Worm (Caenorhabditis elegans): ENCODE data around the gene bath-47.

The bath-47 gene

ce11 chrII:1597101-1598088 lies 4.2 kb upstream of the bath-47 start, which contains the start of gene bath-46:
Gene bath-46, plus strand, starts transcription at chrII:1597906.
- no peak for TF ChIP-seq ZK546.5 (tag; optimal IDR thresholded peaks at IDR 0.05)
- no peak for TF ChIP-seq ama-1 (optimal IDR thresholded peaks at IDR 0.05)
- no peak for TF ChIP-seq nhr-111 (GFP tag; optimal IDR thresholded peaks at IDR 0.05)
- TF ChIP-seq nhr-48 (tag; optimal IDR thresholded peaks at IDR 0.05), result no peak
- TF ChIP-seq zip-2 (tag; optimal IDR thresholded peaks at IDR 0.05), result no peak
- TF ChIP-seq nhr-102 (tag; optimal IDR thresholded peaks at IDR 0.05), result no peak
- no peak for TF ChIP-seq duxl-1 (tag; optimal IDR thresholded peaks at IDR 0.05; ENCODE audit: poor library complexity)
- peak; percentile 75 for TF ChIP-seq lim-7 (GFP tag; IDR thresholded peaks at IDR 0.05)
- 0 out of 2 replicates have a peak, but pooled peaks have one; percentile 13 for TF ChIP-seq madf-9 (GFP tag; conservative IDR thresholded peaks at IDR 0.05)
- no peak for TF ChIP-seq nhr-77 (tag; optimal IDR thresholded peaks at IDR 0.05)
- TF ChIP-seq F26F4.8 (GFP tag; conservative IDR thresholded peaks at IDR 0.05), result no peak
- no peak for TF ChIP-seq nhr-10 (tag; optimal IDR thresholded peaks at IDR 0.05)
- no peak for TF ChIP-seq mdt-29 (GFP tag; IDR thresholded peaks at IDR 0.05)
- no peak for TF ChIP-seq ceh-44 (GFP tag; IDR thresholded peaks at IDR 0.05)
- TF ChIP-seq zfp-2 (tag; optimal IDR thresholded peaks at IDR 0.05), result no peak
- TF ChIP-seq pqm-1 (tag; optimal IDR thresholded peaks at IDR 0.05), result peak; percentile 90
- no peak for TF ChIP-seq lin-39 (tag; optimal IDR thresholded peaks at IDR 0.05)
- TF ChIP-seq set-16 (GFP tag; IDR thresholded peaks at IDR 0.05), result no peak
- no peak for TF ChIP-seq ztf-11 (tag; optimal IDR thresholded peaks at IDR 0.05)
- no peak for TF ChIP-seq nhr-11 (tag; optimal IDR thresholded peaks at IDR 0.05)
- peak; percentile 56; the same call in 1 of the 2 replicates for TF ChIP-seq egl-43 (GFP tag; IDR thresholded peaks at IDR 0.05)
- TF ChIP-seq vab-7 (GFP tag; IDR thresholded peaks at IDR 0.05), result peak; percentile 48; the same call in 1 of the 2 replicates
- TF ChIP-seq lin-1 (GFP tag; IDR thresholded peaks at IDR 0.05), result no peak
- TF ChIP-seq F44E2.7 (GFP tag; IDR thresholded peaks at IDR 0.05), result no peak
- no peak for TF ChIP-seq hif-1 (tag; optimal IDR thresholded peaks at IDR 0.05)
- no peak for TF ChIP-seq pha-4 (GFP tag; IDR thresholded peaks at IDR 0.05)
- TF ChIP-seq pha-4 (tag; optimal IDR thresholded peaks at IDR 0.05), result no peak
- TF ChIP-seq F49E8.2 (tag; optimal IDR thresholded peaks at IDR 0.05; ENCODE audit: borderline replicate concordance), result no peak
- no peak for TF ChIP-seq spr-3 (GFP tag; optimal IDR thresholded peaks at IDR 0.05)
- TF ChIP-seq spr-1 (tag; optimal IDR thresholded peaks at IDR 0.05), result no peak
- peak; percentile 48 for TF ChIP-seq hlh-11 (tag; optimal IDR thresholded peaks at IDR 0.05)
- TF ChIP-seq dmd-6 (GFP tag; IDR thresholded peaks at IDR 0.05), result peak; percentile 34; the same call in 1 of the 2 replicates
- no peak for TF ChIP-seq F10B5.3 (tag; optimal IDR thresholded peaks at IDR 0.05)
- TF ChIP-seq lir-3 (tag; optimal IDR thresholded peaks at IDR 0.05), result no peak
- TF ChIP-seq Y75B8A.6 (GFP tag; IDR thresholded peaks at IDR 0.05), result no peak
- TF ChIP-seq nhr-28 (tag; optimal IDR thresholded peaks at IDR 0.05), result peak; percentile 57
- no peak for TF ChIP-seq ceh-28 (tag; optimal IDR thresholded peaks at IDR 0.05)
- TF ChIP-seq hlh-30 (tag; optimal IDR thresholded peaks at IDR 0.05; ENCODE audit: insufficient read depth), result no peak
- no peak for TF ChIP-seq ceh-82 (tag; optimal IDR thresholded peaks at IDR 0.05)
- no peak for TF ChIP-seq ces-1 (GFP tag; optimal IDR thresholded peaks at IDR 0.05)
- no peak for TF ChIP-seq daf-16 (GFP tag; optimal IDR thresholded peaks at IDR 0.05)
- peak; percentile 68 for TF ChIP-seq daf-16 (tag; optimal IDR thresholded peaks at IDR 0.05)
- no peak for TF ChIP-seq tag-97 (GFP tag; IDR thresholded peaks at IDR 0.05)
- TF ChIP-seq Y105C5A.15 (GFP tag; IDR thresholded peaks at IDR 0.05), result 0 out of 2 replicates have a peak, but pooled peaks have one; percentile 35
- no peak for TF ChIP-seq attf-4 (tag; optimal IDR thresholded peaks at IDR 0.05)
- TF ChIP-seq ceh-62 (tag; optimal IDR thresholded peaks at IDR 0.05), result no peak
- TF ChIP-seq hmg-1.1 (GFP tag; IDR thresholded peaks at IDR 0.05), result no peak
- no peak for TF ChIP-seq dpl-1 (GFP tag; optimal IDR thresholded peaks at IDR 0.05)
- TF ChIP-seq aly-2 (tag; optimal IDR thresholded peaks at IDR 0.05), result no peak
- no peak for TF ChIP-seq saeg-2 (GFP tag; IDR thresholded peaks at IDR 0.05)

Data from whole organism, L4 larva.